Worm (Caenorhabditis elegans): Measurements from ENCODE around the gene cng-3.

Gene cng-3

DNA sequence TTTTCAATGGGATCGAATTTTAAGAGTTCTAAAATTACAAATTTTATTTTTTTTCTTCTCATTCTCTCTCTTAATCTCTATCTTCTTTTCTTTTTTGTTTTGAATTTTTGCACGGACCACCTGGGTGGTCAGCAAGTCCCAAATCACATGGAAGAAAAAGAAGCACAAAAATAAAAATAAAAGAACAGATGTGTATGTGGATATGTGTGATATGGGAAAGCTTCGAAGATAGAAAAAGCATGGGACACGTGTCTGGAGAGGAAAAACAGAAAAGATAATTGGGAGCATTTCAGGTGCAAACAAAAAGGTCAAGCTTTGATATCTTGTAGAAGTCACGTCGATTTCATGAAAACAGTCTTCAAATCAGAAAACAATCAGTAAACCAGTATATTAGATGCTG, 33.6 kb downstream of the cng-3 start, which contains the start of gene hsp-12.6 (continued):
- TF ChIP-seq fos-1 (tag; optimal IDR thresholded peaks at IDR 0.05) (no peak), nhr-21 (tag; optimal IDR thresholded peaks at IDR 0.05) (no peak), lin-13 (GFP tag; optimal IDR thresholded peaks at IDR 0.05) (no peak), mab-5 (tag; optimal IDR thresholded peaks at IDR 0.05) (no peak), unc-62 (GFP tag; optimal IDR thresholded peaks at IDR 0.05) (no peak), nhr-11 (tag; optimal IDR thresholded peaks at IDR 0.05) (no peak), nhr-12 (tag; optimal IDR thresholded peaks at IDR 0.05) (no peak), egl-27 (tag; optimal IDR thresholded peaks at IDR 0.05) (no peak), aly-2 (tag; optimal IDR thresholded peaks at IDR 0.05) (no peak), peb-1 (tag; optimal IDR thresholded peaks at IDR 0.05) (no peak), nhr-23 (tag; optimal IDR thresholded peaks at IDR 0.05) (no peak), R02D3.7 (tag; optimal IDR thresholded peaks at IDR 0.05) (no peak)

DNA sequence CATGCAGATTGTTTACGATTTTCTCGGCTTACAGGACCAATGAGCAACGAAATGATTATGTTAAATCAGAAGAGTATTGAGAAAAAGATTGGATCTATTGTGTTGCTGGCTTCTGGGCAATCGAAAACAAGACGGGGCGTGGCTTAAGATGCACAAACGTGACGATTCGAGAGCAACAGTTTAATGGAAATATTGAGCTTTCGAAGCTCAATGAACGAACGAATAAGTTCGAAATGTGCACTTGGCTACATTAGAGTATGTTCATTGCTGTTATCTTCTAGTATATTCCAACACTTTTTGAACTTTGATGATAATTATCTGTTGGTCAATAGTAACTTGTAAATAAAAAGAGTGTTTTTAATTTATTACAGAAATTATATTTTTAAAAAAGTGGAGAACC, 35.4 kb downstream of the cng-3 start, which contains the start of gene hsp-12.3:
TSS of gene hsp-12.3 (minus strand) at position 101 of the 400 bp plus-strand sequence.
- TF ChIP-seq ZK546.5 (tag; optimal IDR thresholded peaks at IDR 0.05) (no peak), dmd-4 (tag; optimal IDR thresholded peaks at IDR 0.05) (no peak), lin-11 (tag; optimal IDR thresholded peaks at IDR 0.05) (no peak), nhr-25 (tag; optimal IDR thresholded peaks at IDR 0.05) (no peak), gmeb-1 (tag; optimal IDR thresholded peaks at IDR 0.05) (no peak), nhr-11 (tag; optimal IDR thresholded peaks at IDR 0.05) (no peak)

DNA sequence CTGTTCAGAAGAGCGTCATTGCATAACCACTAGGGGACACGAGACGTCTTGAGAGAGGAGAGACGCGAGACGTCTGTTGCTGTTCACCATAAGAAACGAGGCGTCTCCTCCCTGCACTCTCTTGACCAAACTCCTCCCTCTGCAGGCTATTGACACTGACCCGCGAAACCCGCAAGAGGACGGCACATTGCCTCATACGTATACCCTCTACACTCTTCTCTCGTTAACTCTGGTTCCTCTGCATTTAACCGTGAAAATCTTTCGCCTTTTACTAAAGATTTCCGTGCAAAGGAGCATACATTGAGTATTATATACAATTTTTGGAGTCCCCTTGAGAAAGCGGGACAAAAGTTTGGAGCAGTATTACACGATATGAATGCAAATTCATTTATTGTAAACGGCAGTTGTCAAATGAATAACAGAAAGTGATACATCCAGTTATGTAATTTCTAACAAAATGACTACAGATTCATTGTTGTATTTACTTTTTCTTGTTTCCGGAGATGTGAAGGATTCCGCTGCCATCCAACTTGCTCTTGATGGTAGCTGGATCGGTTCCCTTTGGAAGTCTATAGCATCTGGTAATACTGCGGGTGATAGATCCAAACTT, 36.3 kb downstream of the cng-3 start:
- TF ChIP-seq ceh-16 (tag; optimal IDR thresholded peaks at IDR 0.05): peak; percentile 66
- peak; percentile 76 for TF ChIP-seq gmeb-1 (tag; optimal IDR thresholded peaks at IDR 0.05)
- no peak for TF ChIP-seq peb-1 (tag; optimal IDR thresholded peaks at IDR 0.05)
- TF ChIP-seq nhr-11 (tag; optimal IDR thresholded peaks at IDR 0.05): peak; percentile 44
- peak; percentile 94 for TF ChIP-seq fos-1 (tag; optimal IDR thresholded peaks at IDR 0.05)
- TF ChIP-seq nhr-129 (tag; optimal IDR thresholded peaks at IDR 0.05): peak; percentile 95
- no peak for TF ChIP-seq mbf-1 (tag; optimal IDR thresholded peaks at IDR 0.05)
- peak; percentile 19 for TF ChIP-seq ZK546.5 (tag; optimal IDR thresholded peaks at IDR 0.05)
- peak; percentile 94 for TF ChIP-seq C34F6.9 (tag; optimal IDR thresholded peaks at IDR 0.05)
- TF ChIP-seq Y55F3AM.14 (GFP tag; optimal IDR thresholded peaks at IDR 0.05): peak; percentile 86
- peak; percentile 88 for TF ChIP-seq nhr-6 (tag; optimal IDR thresholded peaks at IDR 0.05)
- no peak for TF ChIP-seq elt-3 (tag; optimal IDR thresholded peaks at IDR 0.05)
- peak; percentile 99 for TF ChIP-seq snpc-4 (tag; optimal IDR thresholded peaks at IDR 0.05)
- peak; percentile 23 for TF ChIP-seq ceh-82 (tag; optimal IDR thresholded peaks at IDR 0.05)
- no peak for TF ChIP-seq nhr-12 (tag; optimal IDR thresholded peaks at IDR 0.05)
- TF ChIP-seq lin-11 (tag; optimal IDR thresholded peaks at IDR 0.05): peak; percentile 93
- peak; percentile 52 for TF ChIP-seq nhr-77 (tag; optimal IDR thresholded peaks at IDR 0.05)
- peak; percentile 88 for TF ChIP-seq nhr-25 (tag; optimal IDR thresholded peaks at IDR 0.05)
- peak; percentile 96 for TF ChIP-seq sma-9 (GFP tag; optimal IDR thresholded peaks at IDR 0.05)
- no peak for TF ChIP-seq sma-9 (tag; optimal IDR thresholded peaks at IDR 0.05)
- peak; percentile 52 for TF ChIP-seq dmd-4 (tag; optimal IDR thresholded peaks at IDR 0.05)
- peak; percentile 96 for TF ChIP-seq nhr-21 (tag; optimal IDR thresholded peaks at IDR 0.05)
- TF ChIP-seq unc-62 (GFP tag; optimal IDR thresholded peaks at IDR 0.05): no peak
- TF ChIP-seq sem-4 (tag; optimal IDR thresholded peaks at IDR 0.05): peak; percentile 93
- TF ChIP-seq lin-13 (GFP tag; optimal IDR thresholded peaks at IDR 0.05): peak; percentile 92
- peak; percentile 48 for TF ChIP-seq ztf-11 (tag; optimal IDR thresholded peaks at IDR 0.05)
- peak; percentile 28 for TF ChIP-seq R02D3.7 (tag; optimal IDR thresholded peaks at IDR 0.05)
- TF ChIP-seq lin-39 (tag; optimal IDR thresholded peaks at IDR 0.05): peak; percentile 28
- peak; percentile 44 for TF ChIP-seq nhr-237 (tag; optimal IDR thresholded peaks at IDR 0.05)
- TF ChIP-seq aly-2 (tag; optimal IDR thresholded peaks at IDR 0.05): no peak
- peak; percentile 93 for TF ChIP-seq sma-3 (GFP tag; optimal IDR thresholded peaks at IDR 0.05)
- TF ChIP-seq crh-2 (tag; optimal IDR thresholded peaks at IDR 0.05): peak; percentile 95
- TF ChIP-seq ama-1 (optimal IDR thresholded peaks at IDR 0.05): peak; percentile 99
- TF ChIP-seq ztf-4 (tag; optimal IDR thresholded peaks at IDR 0.05): peak; percentile 86
- peak; percentile 90 for TF ChIP-seq egl-27 (tag; optimal IDR thresholded peaks at IDR 0.05)
- TF ChIP-seq mdl-1 (tag; optimal IDR thresholded peaks at IDR 0.05): peak; percentile 66 to 84
- no peak for TF ChIP-seq nhr-23 (tag; optimal IDR thresholded peaks at IDR 0.05)
- TF ChIP-seq F13H6.1 (tag; optimal IDR thresholded peaks at IDR 0.05): peak; percentile 97
- TF ChIP-seq unc-55 (GFP tag; optimal IDR thresholded peaks at IDR 0.05): peak; percentile 83
- peak; percentile 68 for TF ChIP-seq skn-1 (tag; optimal IDR thresholded peaks at IDR 0.05)
- TF ChIP-seq elt-1 (tag; optimal IDR thresholded peaks at IDR 0.05): no peak
- no peak for TF ChIP-seq unc-39 (tag; optimal IDR thresholded peaks at IDR 0.05)
- TF ChIP-seq blmp-1 (tag; optimal IDR thresholded peaks at IDR 0.05; ENCODE audit: insufficient read depth): peak; percentile 81
- TF ChIP-seq alr-1 (tag; optimal IDR thresholded peaks at IDR 0.05): no peak
- TF ChIP-seq zag-1 (tag; optimal IDR thresholded peaks at IDR 0.05): no peak
- TF ChIP-seq nhr-10 (tag; optimal IDR thresholded peaks at IDR 0.05): peak; percentile 67
- no peak for TF ChIP-seq ztf-1 (GFP tag; conservative IDR thresholded peaks at IDR 0.05)
